Fruit fly (Drosophila melanogaster): ENCODE data around the gene RpL26.

The RpL26 gene

DNA sequence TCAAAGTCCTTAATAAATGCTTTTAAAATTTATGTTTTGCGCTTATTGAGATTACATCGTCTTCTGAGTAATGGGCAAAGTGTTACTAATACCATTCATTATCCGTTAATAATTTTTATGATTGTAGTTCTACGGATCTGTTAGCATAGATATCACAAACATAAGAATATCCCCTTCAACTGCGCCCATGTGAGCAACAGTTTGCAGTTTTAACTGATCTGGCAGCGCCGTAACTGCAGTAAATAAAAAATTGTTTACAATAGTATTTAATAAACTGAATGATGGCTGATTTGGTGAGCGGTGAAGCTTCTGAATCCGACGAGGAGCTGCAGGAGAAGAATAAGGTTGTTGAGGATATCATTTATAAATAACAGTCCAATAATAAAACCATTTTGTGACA is 28.6 kb upstream of the RpL26 start, which contains the start of gene Blos3 (continued):
- peak; percentile 21 for TF ChIP-seq CG18476 (GFP tag; optimal IDR thresholded peaks at IDR 0.05)
- TF ChIP-seq hkb (optimal IDR thresholded peaks at IDR 0.05): no peak
- 0 out of 2 replicates have a peak, but pooled peaks have one; percentile 34 for TF ChIP-seq hkb (GFP tag; IDR thresholded peaks at IDR 0.05)
- TF ChIP-seq CG6854 (GFP tag; optimal IDR thresholded peaks at IDR 0.05): no peak
- TF ChIP-seq wek (GFP tag; optimal IDR thresholded peaks at IDR 0.05): peak; percentile 73
- TF ChIP-seq HmgD (GFP tag; optimal IDR thresholded peaks at IDR 0.05): no peak
- TF ChIP-seq CG30403 (GFP tag; optimal IDR thresholded peaks at IDR 0.05): peak; percentile 71
- TF ChIP-seq CG33213 (GFP tag; optimal IDR thresholded peaks at IDR 0.05): peak; percentile 57
- peak; percentile 92 for TF ChIP-seq sens (GFP tag)
- TF ChIP-seq dimm (GFP tag; IDR thresholded peaks at IDR 0.05): no peak
- no peak for TF ChIP-seq CG2889 (GFP tag; IDR thresholded peaks at IDR 0.05)
- TF ChIP-seq cas (GFP tag; IDR thresholded peaks at IDR 0.05): no peak
- TF ChIP-seq ci (GFP tag; IDR thresholded peaks at IDR 0.05): no peak
- TF ChIP-seq ewg (GFP tag; optimal IDR thresholded peaks at IDR 0.05): no peak
- peak; percentile 55 for TF ChIP-seq NfI (GFP tag; optimal IDR thresholded peaks at IDR 0.05)
- TF ChIP-seq E2f1 (GFP tag; IDR thresholded peaks at IDR 0.05): no peak
- TF ChIP-seq Hey (tag; optimal IDR thresholded peaks at IDR 0.05): no peak
- 0 out of 3 replicates have a peak, but pooled peaks have one; percentile 33 for TF ChIP-seq H15 (GFP tag; IDR thresholded peaks at IDR 0.05)
- TF ChIP-seq CkIIα-i1 (GFP tag; IDR thresholded peaks at IDR 0.05): no peak
- TF ChIP-seq Doc2 (GFP tag; IDR thresholded peaks at IDR 0.05): no peak
- no peak for TF ChIP-seq CG17612 (GFP tag; IDR thresholded peaks at IDR 0.05)
- TF ChIP-seq klu (GFP tag; IDR thresholded peaks at IDR 0.05): no peak
- TF ChIP-seq Sox102F (GFP tag; optimal IDR thresholded peaks at IDR 0.05): no peak
- TF ChIP-seq Usf (GFP tag; optimal IDR thresholded peaks at IDR 0.05): no peak
- TF ChIP-seq CG6765 (GFP tag; optimal IDR thresholded peaks at IDR 0.05): no peak
- peak; percentile 20 for TF ChIP-seq CG10654 (GFP tag; optimal IDR thresholded peaks at IDR 0.05)
- TF ChIP-seq zfh1 (GFP tag; IDR thresholded peaks at IDR 0.05): 0 out of 3 replicates have a peak, but pooled peaks have one; percentile 34
- TF ChIP-seq bcd (GFP tag; optimal IDR thresholded peaks at IDR 0.05): peak; percentile 24
- TF ChIP-seq hbn (GFP tag; IDR thresholded peaks at IDR 0.05; ENCODE audit: partially characterized antibody): no peak
- TF ChIP-seq CoRest (tag; optimal IDR thresholded peaks at IDR 0.05): peak; percentile 54
- no peak for TF ChIP-seq fd102C (GFP tag; optimal IDR thresholded peaks at IDR 0.05)
- TF ChIP-seq rib (GFP tag; IDR thresholded peaks at IDR 0.05): no peak
- no peak for TF ChIP-seq onecut (GFP tag; IDR thresholded peaks at IDR 0.05)
- TF ChIP-seq pho (GFP tag; optimal IDR thresholded peaks at IDR 0.05): peak; percentile 57
- peak; percentile 53 for TF ChIP-seq phol (tag; optimal IDR thresholded peaks at IDR 0.05)
- TF ChIP-seq usp (GFP tag; optimal IDR thresholded peaks at IDR 0.05): no peak
- peak; percentile 27 for TF ChIP-seq Myb (GFP tag; optimal IDR thresholded peaks at IDR 0.05)
- TF ChIP-seq gce (GFP tag; IDR thresholded peaks at IDR 0.05): no peak
- TF ChIP-seq hth (optimal IDR thresholded peaks at IDR 0.05): no peak
- no peak for TF ChIP-seq CG31388 (GFP tag; optimal IDR thresholded peaks at IDR 0.05)
- no peak for TF ChIP-seq CG6272 (GFP tag; IDR thresholded peaks at IDR 0.05)
- TF ChIP-seq Gsc (GFP tag; IDR thresholded peaks at IDR 0.05): no peak
- TF ChIP-seq CG42726 (GFP tag; IDR thresholded peaks at IDR 0.05; ENCODE audit: partially characterized antibody): no peak
- no peak for TF ChIP-seq Dfd (GFP tag; optimal IDR thresholded peaks at IDR 0.05)
- no peak for TF ChIP-seq Adf1 (GFP tag; IDR thresholded peaks at IDR 0.05)
- 0 out of 2 replicates have a peak, but pooled peaks have one; percentile 6 for TF ChIP-seq danr (GFP tag; IDR thresholded peaks at IDR 0.05)
- peak; percentile 37 for TF ChIP-seq CG18262 (tag; optimal IDR thresholded peaks at IDR 0.05)
- TF ChIP-seq CG9876 (GFP tag; optimal IDR thresholded peaks at IDR 0.05): no peak
- peak; percentile 3 for TF ChIP-seq CG17385 (GFP tag; optimal IDR thresholded peaks at IDR 0.05)
- no peak for TF ChIP-seq CG10274 (GFP tag; optimal IDR thresholded peaks at IDR 0.05)
- TF ChIP-seq Bteb2 (GFP tag; optimal IDR thresholded peaks at IDR 0.05): no peak
- TF ChIP-seq ssp (GFP tag; IDR thresholded peaks at IDR 0.05): no peak
- TF ChIP-seq C15 (GFP tag; IDR thresholded peaks at IDR 0.05): no peak
- TF ChIP-seq CG12391 (tag; optimal IDR thresholded peaks at IDR 0.05): peak; percentile 56
